Worm (Caenorhabditis elegans): ENCODE results near the gene islo-1.

islo-1 gene

ce11 chrIV:8151721-8152120 is 15.5 kb downstream of the islo-1 start (continued):
- TF ChIP-seq F55B11.4 (tag; optimal IDR thresholded peaks at IDR 0.05; ENCODE audit: borderline replicate concordance, insufficient read depth) (no peak), ztf-22 (GFP tag; optimal IDR thresholded peaks at IDR 0.05) (peak; percentile 32), ceh-79 (tag; optimal IDR thresholded peaks at IDR 0.05) (no peak), Y56A3A.18 (GFP tag; IDR thresholded peaks at IDR 0.05) (no peak), F57C9.4 (tag; optimal IDR thresholded peaks at IDR 0.05) (no peak), snpc-4 (GFP tag; optimal IDR thresholded peaks at IDR 0.05) (no peak), snpc-4 (tag; optimal IDR thresholded peaks at IDR 0.05) (peak in 1 of 4 experiments; percentile 13), unc-62 (GFP tag; optimal IDR thresholded peaks at IDR 0.05) (peak; percentile 84), hmg-20 (GFP tag; IDR thresholded peaks at IDR 0.05) (no peak), aptf-3 (GFP tag; IDR thresholded peaks at IDR 0.05) (no peak), nhr-80 (tag; optimal IDR thresholded peaks at IDR 0.05) (peak; percentile 78), ceh-91 (GFP tag; IDR thresholded peaks at IDR 0.05) (no peak), Y79H2A.3 (GFP tag; conservative IDR thresholded peaks at IDR 0.05) (no peak), tbp1 (GFP tag; optimal IDR thresholded peaks at IDR 0.05) (peak; percentile 2), lin-26 (GFP tag; IDR thresholded peaks at IDR 0.05) (no peak), hsf-1 (GFP tag; IDR thresholded peaks at IDR 0.05) (no peak), madf-6 (GFP tag; IDR thresholded peaks at IDR 0.05) (no peak), ZK185.1 (tag; optimal IDR thresholded peaks at IDR 0.05; ENCODE audit: poor library complexity, severe bottlenecking) (no peak), zfh-2 (GFP tag; conservative IDR thresholded peaks at IDR 0.05) (no peak)

ce11 chrIV:8152145-8152544 is 16.0 kb downstream of the islo-1 start, which contains the start of gene faah-2:
faah-2 (plus strand) TSS chrIV:8152445.
- TF ChIP-seq snpc-4 (GFP tag; optimal IDR thresholded peaks at IDR 0.05) (no peak), snpc-4 (tag; optimal IDR thresholded peaks at IDR 0.05) (no peak)

- TF ChIP-seq nhr-80 (tag; optimal IDR thresholded peaks at IDR 0.05) (peak; percentile 16), nfyb-1 (GFP tag; IDR thresholded peaks at IDR 0.05) (0 out of 2 replicates have a peak, but pooled peaks have one; percentile 13), ZK185.1 (tag; optimal IDR thresholded peaks at IDR 0.05; ENCODE audit: poor library complexity, severe bottlenecking) (no peak), rec-8 (tag; optimal IDR thresholded peaks at IDR 0.05) (no peak)
Measured at ce11 chrIV:8152688-8153087, 16.5 kb downstream of the islo-1 start.

- TF ChIP-seq nfya-1 (tag; optimal IDR thresholded peaks at IDR 0.05; ENCODE audit: borderline replicate concordance, insufficient read depth), result no peak
- TF ChIP-seq hmg-1.2 (GFP tag; IDR thresholded peaks at IDR 0.05), result 0 out of 2 replicates have a peak, but pooled peaks have one; percentile 10
Measured at ce11 chrIV:8153163-8153562, 17.0 kb downstream of the islo-1 start.

- TF ChIP-seq F22D6.2 (tag; optimal IDR thresholded peaks at IDR 0.05) (no peak), F57C9.4 (tag; optimal IDR thresholded peaks at IDR 0.05) (no peak), mxl-1 (tag; optimal IDR thresholded peaks at IDR 0.05) (no peak), ceh-91 (GFP tag; IDR thresholded peaks at IDR 0.05) (no peak), hlh-26 (GFP tag; conservative IDR thresholded peaks at IDR 0.05) (no peak), nhr-90 (tag; optimal IDR thresholded peaks at IDR 0.05) (peak; percentile 20)
Measured at ce11 chrIV:8154966-8155365, 18.8 kb downstream of the islo-1 start.

- TF ChIP-seq tbp1 (GFP tag; optimal IDR thresholded peaks at IDR 0.05), result no peak
- TF ChIP-seq lsy-27 (tag; optimal IDR thresholded peaks at IDR 0.05; ENCODE audit: borderline replicate concordance, insufficient read depth), result no peak
- TF ChIP-seq egrh-3 (GFP tag; IDR thresholded peaks at IDR 0.05), result no peak
- TF ChIP-seq dpl-1 (GFP tag; optimal IDR thresholded peaks at IDR 0.05), result no peak
- no peak for TF ChIP-seq cebp-2 (GFP tag; IDR thresholded peaks at IDR 0.05)
- TF ChIP-seq cebp-1 (GFP tag; IDR thresholded peaks at IDR 0.05), result no peak
- no peak for TF ChIP-seq cebp-1 (tag; optimal IDR thresholded peaks at IDR 0.05)
- no peak for TF ChIP-seq rpc-1 (optimal IDR thresholded peaks at IDR 0.05)
- no peak for TF ChIP-seq rpc-1 (tag; optimal IDR thresholded peaks at IDR 0.05)
- no peak for TF ChIP-seq hrde-1 (tag; optimal IDR thresholded peaks at IDR 0.05; ENCODE audit: borderline replicate concordance)
- no peak for TF ChIP-seq egl-44 (GFP tag; IDR thresholded peaks at IDR 0.05)
- TF ChIP-seq mxl-1 (tag; optimal IDR thresholded peaks at IDR 0.05), result no peak
- TF ChIP-seq nhr-27 (tag; optimal IDR thresholded peaks at IDR 0.05), result no peak
- TF ChIP-seq ztf-26 (tag; optimal IDR thresholded peaks at IDR 0.05), result no peak
- TF ChIP-seq Y67H2A.10 (GFP tag; conservative IDR thresholded peaks at IDR 0.05), result no peak
- TF ChIP-seq xnd-1 (tag; optimal IDR thresholded peaks at IDR 0.05), result no peak
Measured at ce11 chrIV:8157161-8157560, 21.0 kb downstream of the islo-1 start, which contains the start of gene B0218.5. B0218.5 (minus strand) TSS chrIV:8157261.
